Fruit fly (Drosophila melanogaster) Kc167 (cell line): ENCODE results near the gene Cpr67Fb.

Source experiments
- Sin3A ChIP-seq: fragments of >200 bp; optimal IDR thresholded peaks from 2 replicates; lab custom pipeline; 2018; ENCODE audit warnings: missing external identifiers
- h ChIP-seq: fragments of >200 bp; optimal IDR thresholded peaks from 3 replicates; lab custom pipeline; 2018; ENCODE audit warnings: missing external identifiers
- insv ChIP-seq: fragments of >200 bp; optimal IDR thresholded peaks from 3 replicates; lab custom pipeline; 2018; ENCODE audit warnings: missing external identifiers
- psq ChIP-seq: fragments of >200 bp; optimal IDR thresholded peaks from 2 replicates; lab custom pipeline; 2017; ENCODE audit warnings: missing external identifiers

- TF ChIP-seq psq (lab: Kevin White, UChicago) (no peak), h (lab: Kevin White, UChicago) (no peak), insv (lab: Kevin White, UChicago) (no peak), Sin3A (no peak)
Measured at dm6 chr3L:10913214-10913613, 19.2 kb downstream of the Cpr67Fb start.
